Fruit fly (Drosophila melanogaster) whole organism: ENCODE data around the gene sov.

Experiments
- CG8478 ChIP-seq: fragments of >200 bp; optimal IDR thresholded peaks from 2 replicates; lab custom pipeline; 2018; ENCODE audit warnings: inconsistent platforms
- Dll ChIP-seq: fragments of >200 bp; optimal IDR thresholded peaks from 2 replicates; lab custom pipeline; 2017
- EcR ChIP-seq, 2 experiments: fragments of >200 bp; optimal IDR thresholded peaks; 2 replicates each; lab custom pipeline; 2017; ENCODE audit warnings: missing biosample characterization in 2 of 2, missing genetic modification characterization in 2 of 2, missing genetic modification reagents in 2 of 2
- pan ChIP-seq: fragments of >200 bp; optimal IDR thresholded peaks from 2 replicates; lab custom pipeline; 2017
- psq ChIP-seq: fragments of >200 bp; optimal IDR thresholded peaks from 2 replicates; lab custom pipeline; 2017
- usp ChIP-seq: fragments of >200 bp; optimal IDR thresholded peaks from 2 replicates; lab custom pipeline; 2017; ENCODE audit warnings: missing biosample characterization, missing genetic modification characterization, mixed read lengths

DNA sequence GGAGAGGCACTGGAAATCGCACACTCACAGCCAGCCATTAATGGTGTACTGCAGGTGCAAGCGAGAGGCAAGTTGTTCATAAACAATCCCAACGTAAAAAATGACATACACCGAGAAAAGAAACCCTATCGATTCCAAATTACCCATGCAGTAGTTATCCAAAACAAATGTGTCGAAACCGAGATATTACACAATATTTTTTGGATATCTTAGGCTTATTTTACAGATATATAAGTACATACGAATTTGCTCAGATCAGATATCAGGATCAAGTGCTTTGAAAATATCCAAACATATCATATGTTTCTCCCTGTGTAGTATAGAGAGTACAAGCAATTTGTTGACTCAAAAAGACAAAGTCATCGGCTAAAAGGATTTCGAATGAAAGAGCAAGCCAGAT, 21.3 kb downstream of the sov start:
- TF ChIP-seq EcR (GFP tag; optimal IDR thresholded peaks at IDR 0.05; lab: Kevin White, UChicago): no peak
- TF ChIP-seq usp (GFP tag; lab: Kevin White, UChicago): no peak
- no peak for TF ChIP-seq pan (lab: Kevin White, UChicago)
- no peak for TF ChIP-seq psq (lab: Kevin White, UChicago)
- TF ChIP-seq CG8478 (lab: Kevin White, UChicago): no peak
- no peak for TF ChIP-seq Dll (lab: Kevin White, UChicago)
